Fruit fly (Drosophila melanogaster): ENCODE measurements around the gene CG11345.
A peak's percentile ranks its signal among the peaks of the same experiment; 100 is the strongest.

CG11345 gene

DNA sequence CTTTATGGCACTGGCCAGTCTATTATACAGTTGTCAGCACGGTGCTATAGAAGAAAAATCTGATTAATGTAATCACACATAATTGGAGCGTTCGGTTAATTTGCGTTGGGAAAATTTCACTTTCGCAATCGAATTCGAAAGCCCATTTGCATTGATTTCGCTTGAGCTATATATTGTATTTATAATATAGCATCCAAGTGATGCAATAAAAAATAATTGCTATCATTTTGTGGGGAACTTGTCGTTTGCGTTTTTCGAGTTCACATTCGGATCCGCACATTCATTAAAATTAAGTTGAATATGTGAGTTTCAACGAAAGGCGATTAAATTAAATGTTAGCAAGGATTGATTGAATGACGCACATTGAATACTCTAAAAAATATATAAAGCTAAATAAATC, 40.9 kb downstream of the CG11345 start (continued):
- TF ChIP-seq Dek (tag; optimal IDR thresholded peaks at IDR 0.05) = no peak

DNA sequence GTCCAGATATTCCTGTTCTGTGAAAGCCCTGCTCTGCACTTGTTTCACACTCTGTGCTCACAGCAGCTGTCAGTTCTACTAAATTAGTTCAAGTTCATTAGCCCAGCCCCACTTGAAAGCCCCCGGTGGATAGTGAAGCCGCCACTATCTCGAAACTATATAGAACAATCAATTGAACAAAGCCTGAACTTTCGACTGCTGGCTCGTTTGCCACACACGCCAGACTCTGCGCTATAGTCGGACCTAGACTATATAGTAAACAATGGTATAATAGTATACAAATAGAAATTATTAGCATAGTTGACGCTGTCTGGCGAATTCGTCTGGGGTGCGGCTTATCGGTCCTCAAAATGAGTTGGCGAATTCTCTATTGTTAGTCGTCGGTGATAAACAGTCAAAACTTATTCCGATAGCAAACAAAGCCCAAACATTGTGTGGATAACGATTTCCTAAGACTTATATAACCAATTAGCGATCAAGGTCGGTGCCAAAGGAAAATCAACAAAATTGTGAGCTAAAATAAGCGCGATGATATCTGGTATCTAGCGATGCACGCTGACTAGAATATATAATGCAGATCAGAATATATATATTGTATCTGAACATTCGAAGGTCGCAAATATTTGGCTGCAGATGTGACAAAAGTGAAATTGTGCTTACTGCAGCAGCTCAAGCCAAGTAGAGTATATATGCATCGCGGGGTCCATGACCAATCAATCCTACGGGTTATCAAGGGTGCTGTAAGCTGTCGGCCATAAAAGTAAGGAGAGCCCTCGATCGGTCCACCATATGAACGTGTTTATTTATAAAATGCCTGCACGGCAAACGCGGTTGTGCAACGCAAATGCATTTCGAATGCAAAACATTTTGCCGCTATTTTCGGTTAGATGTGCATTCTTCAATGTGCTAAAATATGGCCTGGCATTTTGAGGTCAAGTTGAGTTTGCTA, 42.4 kb downstream of the CG11345 start:
- TF ChIP-seq hb (GFP tag; IDR thresholded peaks at IDR 0.05; ENCODE audit: partially characterized antibody) (no peak), CG34376 (GFP tag; optimal IDR thresholded peaks at IDR 0.05) (peak; percentile 85), CG7556 (GFP tag; optimal IDR thresholded peaks at IDR 0.05) (no peak), prd (optimal IDR thresholded peaks at IDR 0.05) (no peak), prd (GFP tag; IDR thresholded peaks at IDR 0.05) (no peak), Pdp1 (GFP tag; optimal IDR thresholded peaks at IDR 0.05) (peak in 1 of 2 experiments; percentile 92), CG2120 (GFP tag; optimal IDR thresholded peaks at IDR 0.05) (no peak), Med (GFP tag) (peak; percentile 72), dati (GFP tag; IDR thresholded peaks at IDR 0.05) (no peak), CG8388 (GFP tag; optimal IDR thresholded peaks at IDR 0.05) (no peak), CG12769 (tag; optimal IDR thresholded peaks at IDR 0.05) (peak; percentile 61), CG18599 (GFP tag; optimal IDR thresholded peaks at IDR 0.05) (peak; percentile 12), CG17829 (tag; optimal IDR thresholded peaks at IDR 0.05) (no peak), CG6272 (GFP tag; IDR thresholded peaks at IDR 0.05) (no peak), exex (tag; optimal IDR thresholded peaks at IDR 0.05) (peak; percentile 54), lov (optimal IDR thresholded peaks at IDR 0.05) (no peak), lov (GFP tag; IDR thresholded peaks at IDR 0.05) (0 out of 3 replicates have a peak, but pooled peaks have one; percentile 49), Dll (GFP tag; IDR thresholded peaks at IDR 0.05; ENCODE audit: partially characterized antibody) (no peak), Fer1 (GFP tag; optimal IDR thresholded peaks at IDR 0.05) (peak; percentile 14), lab (GFP tag; optimal IDR thresholded peaks at IDR 0.05) (peak; percentile 21), Gsc (GFP tag; IDR thresholded peaks at IDR 0.05) (no peak), zfh1 (GFP tag; IDR thresholded peaks at IDR 0.05) (no peak), CG5245 (GFP tag; optimal IDR thresholded peaks at IDR 0.05) (no peak), CG13296 (GFP tag; optimal IDR thresholded peaks at IDR 0.05) (no peak), tll (GFP tag; optimal IDR thresholded peaks at IDR 0.05) (no peak), CG3281 (GFP tag; optimal IDR thresholded peaks at IDR 0.05) (no peak), CHES-1-like (GFP tag; optimal IDR thresholded peaks at IDR 0.05) (no peak), Ets65A (GFP tag) (peak; percentile 31), Sry-β (GFP tag; optimal IDR thresholded peaks at IDR 0.05) (no peak), CG3838 (GFP tag; optimal IDR thresholded peaks at IDR 0.05) (no peak), disco-r (GFP tag; optimal IDR thresholded peaks at IDR 0.05) (no peak), E2f1 (GFP tag; IDR thresholded peaks at IDR 0.05) (no peak), CG15479 (GFP tag; optimal IDR thresholded peaks at IDR 0.05) (no peak), CG2678 (tag; optimal IDR thresholded peaks at IDR 0.05) (peak; percentile 16), CG15514 (GFP tag; optimal IDR thresholded peaks at IDR 0.05) (peak; percentile 6), mirr (GFP tag; optimal IDR thresholded peaks at IDR 0.05) (peak; percentile 35), CG3407 (GFP tag; optimal IDR thresholded peaks at IDR 0.05) (no peak), cg (GFP tag; optimal IDR thresholded peaks at IDR 0.05) (no peak), CG15011 (GFP tag; optimal IDR thresholded peaks at IDR 0.05) (no peak), HmgZ (tag; optimal IDR thresholded peaks at IDR 0.05) (peak; percentile 28), unpg (GFP tag; optimal IDR thresholded peaks at IDR 0.05) (no peak), hbn (GFP tag; IDR thresholded peaks at IDR 0.05; ENCODE audit: partially characterized antibody) (no peak), sug (tag; optimal IDR thresholded peaks at IDR 0.05) (peak; percentile 82), CG11560 (tag; IDR thresholded peaks at IDR 0.05) (no peak), D19A (tag; optimal IDR thresholded peaks at IDR 0.05) (no peak)
